Worm (Caenorhabditis elegans): ENCODE measurements around the gene enee-1.

DNA sequence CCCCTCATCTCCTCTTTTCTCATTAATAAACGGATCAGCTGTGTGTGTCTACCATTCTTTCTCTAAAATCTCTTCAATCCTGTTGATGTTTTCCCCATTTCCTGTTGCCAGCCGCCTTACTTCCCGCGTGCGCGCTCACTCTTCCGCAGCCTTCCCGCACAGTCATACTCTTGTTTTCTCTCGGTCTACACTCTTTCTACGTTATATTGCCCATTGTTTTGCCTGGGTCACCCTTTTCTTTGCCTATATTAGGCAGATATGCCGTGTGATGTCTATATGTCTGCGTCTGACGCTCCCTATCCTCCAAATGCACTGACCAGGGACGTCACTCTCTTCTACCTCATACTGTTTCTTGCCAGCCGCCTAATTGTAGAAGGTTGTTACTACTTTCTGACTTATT, 41.9 kb downstream of the enee-1 start:
- TF ChIP-seq dao-5 (tag; optimal IDR thresholded peaks at IDR 0.05) (no peak), W03F9.2 (tag; optimal IDR thresholded peaks at IDR 0.05) (no peak)

Measured in whole organism, L4/young adult.